Fruit fly (Drosophila melanogaster) whole organism, prepupa: ENCODE data around the gene Hayan.

ENCODE experiments used
- Blimp-1 ChIP-seq: fragments of 200-800 bp; sonication (Bioruptor generic); optimal IDR thresholded peaks from 3 replicates; lab custom pipeline; 2017; ENCODE audit warnings: missing biosample characterization, missing genetic modification characterization, mild to moderate bottlenecking, moderate library complexity, missing genetic modification reagents
- CG10631 ChIP-seq: fragments of 200-800 bp; sonication (Bioruptor generic); optimal IDR thresholded peaks from 2 replicates; lab custom pipeline; 2016; ENCODE audit warnings: missing biosample characterization, missing genetic modification characterization
- CG10669 ChIP-seq: fragments of 200-800 bp; sonication (Bioruptor generic); optimal IDR thresholded peaks from 3 replicates; lab custom pipeline; 2018; ENCODE audit warnings: missing biosample characterization, mild to moderate bottlenecking, missing genetic modification characterization, moderate library complexity
- CG11294 ChIP-seq: fragments of 200-800 bp; sonication (Bioruptor generic); IDR thresholded peaks from 2 replicates; pipeline ENCODE4 v1.3.6; 2022; ENCODE audit warnings: missing biosample characterization, missing genetic modification characterization
- CG11902 ChIP-seq: fragments of 200-800 bp; sonication (Bioruptor generic); optimal IDR thresholded peaks from 3 replicates; lab custom pipeline; 2016; ENCODE audit warnings: missing biosample characterization, missing genetic modification characterization
- CG15336 ChIP-seq: fragments of 200-800 bp; sonication (Bioruptor generic); IDR thresholded peaks from 2 replicates; pipeline ENCODE4 v1.3.6; 2022; ENCODE audit warnings: missing biosample characterization, missing genetic modification characterization
- CG1621 ChIP-seq: fragments of 200-800 bp; sonication (Bioruptor generic); optimal IDR thresholded peaks from 3 replicates; lab custom pipeline; 2018; ENCODE audit warnings: missing biosample characterization, mild to moderate bottlenecking, missing genetic modification characterization
- CG16779 ChIP-seq: fragments of 200-800 bp; sonication (Bioruptor generic); optimal IDR thresholded peaks from 3 replicates; lab custom pipeline; 2017; ENCODE audit warnings: missing biosample characterization, mild to moderate bottlenecking, missing genetic modification characterization
- CG3032 ChIP-seq: fragments of 200-800 bp; optimal IDR thresholded peaks from 2 replicates; lab custom pipeline; 2019; ENCODE audit warnings: missing biosample characterization, mild to moderate bottlenecking, missing genetic modification characterization, moderate library complexity
- CG31627 ChIP-seq: fragments of 200-800 bp; sonication (Bioruptor generic); optimal IDR thresholded peaks from 3 replicates; lab custom pipeline; 2016; ENCODE audit warnings: missing biosample characterization, missing genetic modification characterization
- CG32006 ChIP-seq: fragments of 200-800 bp; sonication (Bioruptor generic); optimal IDR thresholded peaks from 3 replicates; lab custom pipeline; 2017; ENCODE audit warnings: missing biosample characterization, mild to moderate bottlenecking, missing genetic modification characterization
- CG34406 ChIP-seq: fragments of 200-800 bp; sonication (Bioruptor generic); optimal IDR thresholded peaks from 3 replicates; lab custom pipeline; 2016; ENCODE audit warnings: missing biosample characterization, missing genetic modification characterization
- CG3919 ChIP-seq: fragments of 200-800 bp; sonication (Bioruptor generic); optimal IDR thresholded peaks from 3 replicates; lab custom pipeline; 2016; ENCODE audit warnings: missing biosample characterization, missing genetic modification characterization
- CG4318 ChIP-seq: fragments of 200-800 bp; sonication (Bioruptor generic); optimal IDR thresholded peaks from 3 replicates; lab custom pipeline; 2017; ENCODE audit warnings: missing biosample characterization, mild to moderate bottlenecking, missing genetic modification characterization
- CG6163 ChIP-seq: fragments of 200-800 bp; sonication (Bioruptor generic); IDR thresholded peaks from 3 replicates; pipeline ENCODE4 v1.3.6; 2022; ENCODE audit warnings: missing biosample characterization, missing genetic modification characterization
- CG6276 ChIP-seq: fragments of 200-800 bp; sonication (Bioruptor generic); optimal IDR thresholded peaks from 2 replicates; lab custom pipeline; 2017; ENCODE audit warnings: missing biosample characterization, mild to moderate bottlenecking, missing genetic modification characterization
- CG6792 ChIP-seq: fragments of 200-800 bp; sonication (Bioruptor generic); optimal IDR thresholded peaks from 3 replicates; lab custom pipeline; 2016; ENCODE audit warnings: missing biosample characterization, missing genetic modification characterization
- CG6854 ChIP-seq: fragments of 200-800 bp; sonication (Bioruptor generic); optimal IDR thresholded peaks from 2 replicates; lab custom pipeline; 2017; ENCODE audit warnings: missing biosample characterization, mild to moderate bottlenecking, missing genetic modification characterization
- CG7368 ChIP-seq: fragments of 200-800 bp; sonication (Bioruptor generic); optimal IDR thresholded peaks from 3 replicates; lab custom pipeline; 2016; ENCODE audit warnings: missing biosample characterization, missing genetic modification characterization
- CG8119 ChIP-seq: fragments of 200-800 bp; sonication (Bioruptor generic); IDR thresholded peaks from 3 replicates; pipeline ENCODE4 v1.3.6; 2022; ENCODE audit warnings: missing biosample characterization, missing genetic modification characterization
- CG8632 ChIP-seq: fragments of 200-800 bp; sonication (Bioruptor generic); optimal IDR thresholded peaks from 3 replicates; lab custom pipeline; 2016; ENCODE audit warnings: missing biosample characterization, missing genetic modification characterization
- CG9139 ChIP-seq: fragments of 200-800 bp; sonication (Bioruptor generic); optimal IDR thresholded peaks from 3 replicates; lab custom pipeline; 2017; ENCODE audit warnings: missing biosample characterization, mild to moderate bottlenecking, missing genetic modification characterization
- Eip75B ChIP-seq: fragments of 200-800 bp; sonication (Bioruptor generic); optimal IDR thresholded peaks from 3 replicates; lab custom pipeline; 2016; ENCODE audit warnings: missing biosample characterization, missing genetic modification characterization
- Eip78C ChIP-seq: fragments of 200-800 bp; sonication (Bioruptor generic); peaks from one replicate; lab custom pipeline; 2016; ENCODE audit warnings: missing biosample characterization, missing genetic modification characterization
- Eip93F ChIP-seq: fragments of 200-800 bp; sonication (Bioruptor generic); optimal IDR thresholded peaks from 2 replicates; lab custom pipeline; 2016; ENCODE audit warnings: missing biosample characterization, mild to moderate bottlenecking, missing genetic modification characterization
- Ets21C ChIP-seq: fragments of 200-800 bp; sonication (Bioruptor generic); optimal IDR thresholded peaks from 3 replicates; lab custom pipeline; 2016; ENCODE audit warnings: missing biosample characterization, missing genetic modification characterization
- Gug ChIP-seq: fragments of 200-800 bp; sonication (Bioruptor generic); IDR thresholded peaks from 2 replicates; pipeline ENCODE4 v1.3.6; 2022; ENCODE audit warnings: missing biosample characterization, missing genetic modification characterization
- Hr4 ChIP-seq: fragments of 200-800 bp; sonication (Bioruptor generic); optimal IDR thresholded peaks from 3 replicates; lab custom pipeline; 2016; ENCODE audit warnings: missing biosample characterization, missing genetic modification characterization
- Met ChIP-seq: fragments of 200-800 bp; sonication (Bioruptor generic); optimal IDR thresholded peaks from 3 replicates; lab custom pipeline; 2016; ENCODE audit warnings: missing biosample characterization, missing genetic modification characterization
- OdsH ChIP-seq: fragments of 200-800 bp; sonication (Bioruptor generic); optimal IDR thresholded peaks from 3 replicates; lab custom pipeline; 2016; ENCODE audit warnings: missing biosample characterization, missing genetic modification characterization
- Smox ChIP-seq: fragments of 200-800 bp; sonication (Bioruptor generic); optimal IDR thresholded peaks from 3 replicates; lab custom pipeline; 2016; ENCODE audit warnings: missing biosample characterization, missing genetic modification characterization
- Sox102F ChIP-seq: fragments of 200-800 bp; sonication (Bioruptor generic); optimal IDR thresholded peaks from 2 replicates; lab custom pipeline; 2016; ENCODE audit warnings: missing biosample characterization, mild to moderate bottlenecking, missing genetic modification characterization
- achi ChIP-seq: fragments of 200-800 bp; sonication (Bioruptor generic); optimal IDR thresholded peaks from 3 replicates; lab custom pipeline; 2016; ENCODE audit warnings: missing biosample characterization, missing genetic modification characterization
- acj6 ChIP-seq: fragments of 200-800 bp; sonication (Bioruptor generic); optimal IDR thresholded peaks from 3 replicates; lab custom pipeline; 2016; ENCODE audit warnings: missing biosample characterization, missing genetic modification characterization
- cyc ChIP-seq: fragments of 200-800 bp; sonication (Bioruptor generic); optimal IDR thresholded peaks from 3 replicates; lab custom pipeline; 2016; ENCODE audit warnings: missing biosample characterization, missing genetic modification characterization
- dac ChIP-seq: fragments of 200-800 bp; sonication (Bioruptor generic); optimal IDR thresholded peaks from 2 replicates; lab custom pipeline; 2017; ENCODE audit warnings: missing biosample characterization, mild to moderate bottlenecking, missing genetic modification characterization
- eg ChIP-seq: fragments of 200-800 bp; sonication (Bioruptor generic); IDR thresholded peaks from 3 replicates; pipeline ENCODE4 v1.3.6; 2022; ENCODE audit warnings: missing biosample characterization, missing genetic modification characterization
- esn ChIP-seq: fragments of 200-800 bp; sonication (Bioruptor generic); optimal IDR thresholded peaks from 2 replicates; lab custom pipeline; 2016; ENCODE audit warnings: missing biosample characterization, mild to moderate bottlenecking, missing genetic modification characterization, moderate library complexity
- fd59A ChIP-seq: fragments of 200-800 bp; sonication (Bioruptor generic); optimal IDR thresholded peaks from 2 replicates; lab custom pipeline; 2017; ENCODE audit warnings: missing biosample characterization, mild to moderate bottlenecking, missing genetic modification characterization, missing genetic modification reagents
- fd85E ChIP-seq: fragments of 200-800 bp; sonication (Bioruptor generic); optimal IDR thresholded peaks from 3 replicates; lab custom pipeline; 2016; ENCODE audit warnings: missing biosample characterization, missing genetic modification characterization
- fkh ChIP-seq: fragments of 200-800 bp; sonication (Bioruptor generic); optimal IDR thresholded peaks from 3 replicates; lab custom pipeline; 2017; ENCODE audit warnings: missing biosample characterization, mild to moderate bottlenecking, missing genetic modification characterization, moderate library complexity
- lz ChIP-seq: fragments of 200-800 bp; sonication (Bioruptor generic); optimal IDR thresholded peaks from 3 replicates; lab custom pipeline; 2016; ENCODE audit warnings: missing biosample characterization, missing genetic modification characterization
- net ChIP-seq: fragments of 200-800 bp; sonication (Bioruptor generic); optimal IDR thresholded peaks from 3 replicates; lab custom pipeline; 2016; ENCODE audit warnings: missing biosample characterization, missing genetic modification characterization
- pdm3 ChIP-seq: fragments of 200-800 bp; sonication (Bioruptor generic); optimal IDR thresholded peaks from 3 replicates; lab custom pipeline; 2016; ENCODE audit warnings: missing biosample characterization, missing genetic modification characterization
- salr ChIP-seq, 2 experiments: fragments of 200-800 bp; sonication (Bioruptor generic); optimal IDR thresholded peaks; 3 replicates each; lab custom pipeline; 2016 to 2018; ENCODE audit warnings: missing biosample characterization in 2 of 2, missing genetic modification characterization in 2 of 2, mild to moderate bottlenecking in 1 of 2
- spab ChIP-seq: fragments of 200-800 bp; sonication (Bioruptor generic); optimal IDR thresholded peaks from 2 replicates; lab custom pipeline; 2017; ENCODE audit warnings: missing biosample characterization, mild to moderate bottlenecking, missing genetic modification characterization, missing genetic modification reagents
- ss ChIP-seq, 2 experiments: fragments of 200-800 bp; sonication (Bioruptor generic); optimal IDR thresholded peaks; 2 replicates in 1 of 2; 3 replicates in 1 of 2; lab custom pipeline; 2017 to 2018; ENCODE audit warnings: mild to moderate bottlenecking in 2 of 2, missing biosample characterization in 2 of 2, missing genetic modification characterization in 2 of 2, moderate library complexity in 1 of 2
- svp ChIP-seq: fragments of 200-800 bp; sonication (Bioruptor generic); peaks from one replicate; lab custom pipeline; 2016; ENCODE audit warnings: missing biosample characterization, missing genetic modification characterization
- topi ChIP-seq: fragments of 200-800 bp; sonication (Bioruptor generic); optimal IDR thresholded peaks from 3 replicates; lab custom pipeline; 2016; ENCODE audit warnings: missing biosample characterization, missing genetic modification characterization
- vri ChIP-seq: fragments of 200-800 bp; sonication (Bioruptor generic); optimal IDR thresholded peaks from 3 replicates; lab custom pipeline; 2016; ENCODE audit warnings: missing biosample characterization, mild to moderate bottlenecking, missing genetic modification characterization

The Hayan gene

DNA sequence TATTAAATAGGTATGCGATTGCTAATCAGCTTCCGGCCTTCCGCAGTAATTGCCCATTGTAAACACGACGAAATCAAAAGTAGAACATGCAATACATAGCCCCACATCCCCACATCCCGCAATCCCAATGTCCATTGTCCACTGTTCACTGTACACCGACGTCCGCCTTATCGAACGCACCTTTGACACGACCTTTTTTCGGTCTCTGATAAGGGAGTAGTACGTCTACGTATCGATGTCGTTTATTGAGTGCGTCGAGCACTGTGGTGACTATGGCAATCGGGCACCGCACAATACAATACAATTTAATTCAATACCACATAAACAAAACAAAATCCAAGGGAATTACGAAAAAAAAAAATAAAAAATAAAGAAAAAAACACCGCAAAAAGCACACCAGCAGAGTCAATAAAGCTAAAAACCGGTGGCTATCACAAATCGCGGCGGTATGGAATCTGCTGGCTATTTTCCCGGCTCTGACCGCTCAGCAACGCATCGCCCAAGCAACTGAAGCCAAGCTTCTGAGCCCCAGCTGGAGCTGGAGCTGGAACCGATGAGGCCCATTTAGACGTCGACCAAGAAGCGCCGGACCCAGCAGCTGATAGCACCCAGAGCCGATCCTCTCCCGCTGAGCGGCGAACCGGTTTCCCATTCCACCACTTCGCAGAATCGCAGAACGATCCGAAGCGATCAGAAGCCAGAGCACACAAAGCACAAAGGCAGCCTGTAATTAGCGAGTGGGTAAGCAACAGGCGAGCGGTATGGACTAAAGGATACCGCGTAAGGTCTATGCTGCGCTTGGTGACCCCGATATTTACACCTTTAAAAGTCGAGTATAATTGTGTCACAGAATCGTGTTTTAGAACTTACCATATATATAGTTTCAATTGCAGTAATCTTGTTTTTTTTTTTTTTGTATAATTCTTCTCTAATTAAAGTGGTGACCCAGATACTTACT lies at the start of gene Hayan:
TSS of gene Hayan (minus strand) at position 512 of the 958 bp plus-strand sequence.
- TF ChIP-seq Blimp-1 (GFP tag; lab: Kevin White, UChicago) (no peak), CG9139 (peak; percentile 77), CG16779 (tag; lab: Kevin White, UChicago) (peak; percentile 63), Eip93F (no peak), Gug (GFP tag; lab: Robert Waterston, UW) (no peak), eg (peak; percentile 41; the same call in 1 of the 3 replicates), CG15336 (GFP tag; lab: Robert Waterston, UW) (peak; percentile 33; the same call in 1 of the 2 replicates), CG34406 (GFP tag; lab: Kevin White, UChicago) (peak; percentile 17), fd85E (GFP tag; lab: Kevin White, UChicago) (no peak), Met (GFP tag; lab: Kevin White, UChicago) (no peak), Eip78C (GFP tag; lab: Kevin White, UChicago) (peak; percentile 64), Ets21C (no peak), CG10669 (GFP tag; lab: Kevin White, UChicago) (peak; percentile 16), ss (GFP tag; optimal IDR thresholded peaks at IDR 0.05; lab: Kevin White, UChicago) (peak; percentile 56 to 75), CG6792 (GFP tag; lab: Kevin White, UChicago) (peak; percentile 6), lz (GFP tag; lab: Kevin White, UChicago) (no peak), CG6854 (GFP tag; lab: Kevin White, UChicago) (peak; percentile 88), CG11902 (GFP tag; lab: Kevin White, UChicago) (no peak), CG6276 (GFP tag; lab: Kevin White, UChicago) (peak; percentile 51), fkh (GFP tag; lab: Kevin White, UChicago) (no peak), cyc (GFP tag; lab: Kevin White, UChicago) (no peak), acj6 (GFP tag; lab: Kevin White, UChicago) (no peak), spab (GFP tag; lab: Kevin White, UChicago) (peak; percentile 29), Smox (GFP tag; lab: Kevin White, UChicago) (peak; percentile 17), CG6163 (GFP tag; lab: Robert Waterston, UW) (peak; percentile 63; the same call in 2 of the 3 replicates), CG8119 (GFP tag; lab: Robert Waterston, UW) (peak; percentile 41; the same call in 1 of the 3 replicates), CG31627 (GFP tag; lab: Kevin White, UChicago) (no peak), CG3919 (GFP tag; lab: Kevin White, UChicago) (no peak), CG11294 (GFP tag; lab: Robert Waterston, UW) (no peak), CG32006 (GFP tag; lab: Kevin White, UChicago) (no peak), vri (peak; percentile 53), pdm3 (GFP tag; lab: Kevin White, UChicago) (peak; percentile 38), esn (GFP tag; lab: Kevin White, UChicago) (peak; percentile 21), net (peak; percentile 44), Sox102F (GFP tag; lab: Kevin White, UChicago) (peak; percentile 46), OdsH (GFP tag; lab: Kevin White, UChicago) (peak; percentile 6), fd59A (GFP tag; lab: Kevin White, UChicago) (no peak), CG1621 (peak; percentile 93), CG7368 (GFP tag; lab: Kevin White, UChicago) (no peak), svp (peak; percentile 99), CG8632 (GFP tag; lab: Kevin White, UChicago) (no peak), dac (GFP tag; lab: Kevin White, UChicago) (no peak), achi (GFP tag; lab: Kevin White, UChicago) (no peak), CG10631 (GFP tag; lab: Kevin White, UChicago) (no peak), CG3032 (peak; percentile 20), CG4318 (GFP tag; lab: Kevin White, UChicago) (no peak), salr (GFP tag; optimal IDR thresholded peaks at IDR 0.05; lab: Kevin White, UChicago) (no peak), Eip75B (GFP tag; lab: Kevin White, UChicago) (peak; percentile 27), Hr4 (GFP tag; lab: Kevin White, UChicago) (no peak), topi (GFP tag; lab: Kevin White, UChicago) (peak; percentile 18)
